Worm (Caenorhabditis elegans) whole organism, young adult: Measurements from ENCODE around the gene acly-1.
A peak's percentile ranks its signal among the peaks of the same experiment; 100 is the strongest.
"Not testable (repeated sequence)": the region's sequence is repeated elsewhere in the genome, so short reads cannot be mapped to it uniquely, and the experiment has no call there.

Experiments used
- B0019.2 ChIP-seq: fragments of 200-800 bp; sonication (Bioruptor generic); conservative IDR thresholded peaks from 2 replicates; pipeline ENCODE4 v1.3.6; 2022; ENCODE audit warnings: missing genetic modification reagents, missing genetic modification characterization, missing compliant biosample characterization
- B0336.3 ChIP-seq: fragments of 200-800 bp; sonication (Bioruptor generic); IDR thresholded peaks from 2 replicates; pipeline ENCODE4 v1.3.6; 2022; ENCODE audit warnings: missing genetic modification characterization, missing compliant biosample characterization
- F33H1.4 ChIP-seq: fragments of 200-800 bp; sonication (Bioruptor generic); IDR thresholded peaks from 2 replicates; pipeline ENCODE4 v1.3.6; 2022; ENCODE audit warnings: missing genetic modification reagents, missing genetic modification characterization, missing compliant biosample characterization
- F49E8.2 ChIP-seq: sonication (generic microtip); optimal IDR thresholded peaks from 3 replicates; lab custom pipeline; 2017; ENCODE audit warnings: missing genetic modification characterization, mild to moderate bottlenecking, missing compliant biosample characterization, antibody characterized with exemption, moderate library complexity; ENCODE audit not compliant: insufficient read depth
- K11D2.4 ChIP-seq: fragments of 200-800 bp; sonication (Bioruptor generic); IDR thresholded peaks from 2 replicates; pipeline ENCODE4 v1.3.6; 2022; ENCODE audit warnings: missing genetic modification reagents, missing genetic modification characterization, missing compliant biosample characterization
- Y53G8AR.9 ChIP-seq: fragments of 200-800 bp; sonication (Bioruptor generic); conservative IDR thresholded peaks from 2 replicates; pipeline ENCODE4 v1.3.6; 2022; ENCODE audit warnings: missing genetic modification reagents, missing genetic modification characterization, missing compliant biosample characterization
- Y67H2A.10 ChIP-seq: fragments of 200-800 bp; sonication (Bioruptor generic); conservative IDR thresholded peaks from 2 replicates; pipeline ENCODE4 v1.3.6; 2022; ENCODE audit warnings: missing genetic modification reagents, missing genetic modification characterization, missing compliant biosample characterization
- ZK185.1 ChIP-seq: sonication (generic microtip); optimal IDR thresholded peaks from 2 replicates; lab custom pipeline; 2016; ENCODE audit warnings: mild to moderate bottlenecking, missing genetic modification characterization, missing compliant biosample characterization; ENCODE audit not compliant: poor library complexity, severe bottlenecking
- atf-7 ChIP-seq: sonication (generic microtip); optimal IDR thresholded peaks from 2 replicates; lab custom pipeline; 2017; ENCODE audit warnings: mild to moderate bottlenecking, missing genetic modification characterization, missing compliant biosample characterization
- ccch-3 ChIP-seq: fragments of 200-800 bp; sonication (Bioruptor generic); optimal IDR thresholded peaks from 2 replicates; lab custom pipeline; 2018; ENCODE audit warnings: mild to moderate bottlenecking, missing genetic modification characterization, missing compliant biosample characterization
- cebp-1 ChIP-seq, 2 experiments: fragments of 200-800 bp in 1 of 2; sonication (Bioruptor generic) in 1 of 2; sonication (generic microtip) in 1 of 2; IDR thresholded peaks in 1 of 2; optimal IDR thresholded peaks in 1 of 2; 2 replicates each; pipeline versions ENCODE4 v1.3.6 to Lab custom; 2017 to 2022; ENCODE audit warnings: missing compliant biosample characterization in 2 of 2, missing genetic modification characterization in 2 of 2, mild to moderate bottlenecking in 1 of 2, missing genetic modification reagents in 1 of 2, moderate library complexity in 1 of 2
- ceh-40 ChIP-seq: fragments of 200-800 bp; sonication (Bioruptor generic); IDR thresholded peaks from 2 replicates; pipeline ENCODE4 v1.3.6; 2022; ENCODE audit warnings: missing genetic modification characterization, missing compliant biosample characterization
- ceh-58 ChIP-seq: fragments of 200-800 bp; sonication (Bioruptor generic); IDR thresholded peaks from 2 replicates; pipeline ENCODE4 v1.3.6; 2022; ENCODE audit warnings: missing genetic modification characterization, missing compliant biosample characterization
- ceh-79 ChIP-seq: sonication (generic microtip); optimal IDR thresholded peaks from 2 replicates; lab custom pipeline; 2017; ENCODE audit warnings: mild to moderate bottlenecking, missing genetic modification characterization, missing compliant biosample characterization
- chd-7 ChIP-seq: sonication (generic microtip); optimal IDR thresholded peaks from 2 replicates; lab custom pipeline; 2016; ENCODE audit warnings: mild to moderate bottlenecking, missing genetic modification characterization, moderate library complexity, missing compliant biosample characterization
- dox-1 ChIP-seq: fragments of 200-800 bp; sonication (Bioruptor generic); IDR thresholded peaks from 2 replicates; pipeline ENCODE4 v1.3.6; 2022; ENCODE audit warnings: missing genetic modification reagents, missing genetic modification characterization, missing compliant biosample characterization
- egl-44 ChIP-seq: fragments of 200-800 bp; sonication (Bioruptor generic); IDR thresholded peaks from 2 replicates; pipeline ENCODE4 v1.3.6; 2022; ENCODE audit warnings: missing genetic modification reagents, missing genetic modification characterization, missing compliant biosample characterization
- gei-17 ChIP-seq: fragments of 200-800 bp; sonication (Bioruptor generic); optimal IDR thresholded peaks from 2 replicates; lab custom pipeline; 2018; ENCODE audit warnings: mild to moderate bottlenecking, missing genetic modification characterization, missing compliant biosample characterization
- hlh-26 ChIP-seq: fragments of 200-800 bp; sonication (Bioruptor generic); conservative IDR thresholded peaks from 2 replicates; pipeline ENCODE4 v1.3.6; 2022; ENCODE audit warnings: missing genetic modification reagents, missing genetic modification characterization, missing compliant biosample characterization
- hrde-1 ChIP-seq: sonication (generic microtip); optimal IDR thresholded peaks from 2 replicates; lab custom pipeline; 2016; ENCODE audit warnings: missing genetic modification characterization, mild to moderate bottlenecking, missing compliant biosample characterization, moderate library complexity, missing genotype, missing genetic modification reagents, borderline replicate concordance
- lin-35 ChIP-seq, 3 experiments: fragments of 150-350 bp in 2 of 3; sonication (generic microtip) in 1 of 3; optimal IDR thresholded peaks; 2 replicates each; lab custom pipeline; 2014 to 2018; ENCODE audit warnings: missing biosample characterization in 3 of 3, missing genetic modification characterization in 3 of 3, missing genetic modification reagents in 3 of 3
- lin-54 ChIP-seq: fragments of 200-800 bp; sonication (Bioruptor generic); optimal IDR thresholded peaks from 2 replicates; lab custom pipeline; 2018; ENCODE audit warnings: mild to moderate bottlenecking, missing genetic modification characterization, missing compliant biosample characterization
- mes-4 ChIP-seq: sonication (generic microtip); optimal IDR thresholded peaks from 2 replicates; lab custom pipeline; 2016; ENCODE audit warnings: missing genotype, missing genetic modification characterization, missing compliant biosample characterization
- nfya-2 ChIP-seq: fragments of 200-800 bp; sonication (Bioruptor generic); IDR thresholded peaks from 2 replicates; pipeline ENCODE4 v1.3.6; 2022; ENCODE audit warnings: missing genetic modification reagents, missing genetic modification characterization, missing compliant biosample characterization
- rec-8 ChIP-seq, 2 experiments: sonication (generic microtip); optimal IDR thresholded peaks; 2 replicates each; lab custom pipeline; 2016; ENCODE audit warnings: mild to moderate bottlenecking in 2 of 2, missing genetic modification characterization in 2 of 2, missing genetic modification reagents in 2 of 2, missing genotype in 2 of 2, missing biosample characterization in 1 of 2, missing compliant biosample characterization in 1 of 2, moderate library complexity in 1 of 2
- snpc-3.4 ChIP-seq: sonication (generic microtip); optimal IDR thresholded peaks from 2 replicates; lab custom pipeline; 2017; ENCODE audit warnings: missing genetic modification characterization, mild to moderate bottlenecking, missing compliant biosample characterization, antibody characterized with exemption, moderate library complexity, missing genotype, missing genetic modification reagents
- unc-62 ChIP-seq: fragments of 150-350 bp; optimal IDR thresholded peaks from 2 replicates; lab custom pipeline; 2014; ENCODE audit warnings: missing biosample characterization, missing genetic modification reagents, missing genetic modification characterization
- ztf-22 ChIP-seq: fragments of 200-800 bp; sonication (Bioruptor generic); optimal IDR thresholded peaks from 2 replicates; lab custom pipeline; 2018; ENCODE audit warnings: mild to moderate bottlenecking, missing genetic modification characterization, moderate library complexity, missing compliant biosample characterization
- ztf-25 ChIP-seq: fragments of 200-800 bp; sonication (Bioruptor generic); IDR thresholded peaks from 2 replicates; pipeline ENCODE4 v1.3.6; 2022; ENCODE audit warnings: missing genetic modification reagents, missing genetic modification characterization, missing compliant biosample characterization
- ztf-28 ChIP-seq: fragments of 200-800 bp; sonication (Bioruptor generic); IDR thresholded peaks from 2 replicates; pipeline ENCODE4 v1.3.6; 2022; ENCODE audit warnings: missing genetic modification reagents, missing genetic modification characterization, missing compliant biosample characterization
- ztf-3 ChIP-seq: fragments of 200-800 bp; sonication (Bioruptor generic); optimal IDR thresholded peaks from 2 replicates; lab custom pipeline; 2018; ENCODE audit warnings: mild to moderate bottlenecking, missing genetic modification characterization, missing compliant biosample characterization

The acly-1 gene

DNA sequence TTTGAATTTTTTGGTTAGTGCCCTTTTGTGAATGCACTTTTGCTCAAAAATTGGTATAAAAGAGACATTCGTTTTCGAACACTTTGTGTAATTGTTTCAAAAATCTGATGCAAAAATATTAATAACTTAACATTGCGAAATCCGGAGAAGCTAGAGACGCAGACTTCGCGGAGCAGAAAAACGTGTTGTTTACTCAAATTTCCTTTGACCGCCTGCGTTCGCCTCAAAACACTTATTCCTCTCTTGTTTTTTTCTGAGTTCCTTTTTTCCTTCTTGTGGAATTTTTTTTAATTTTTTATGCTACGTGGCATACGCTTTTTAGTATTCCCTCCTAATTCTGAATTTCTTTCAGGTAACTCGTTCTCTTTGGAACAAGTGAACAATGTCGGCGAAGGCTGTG, at the start of gene acly-1:
Gene acly-1, plus strand, starts transcription at position 353 of the 400 bp plus-strand sequence.
- peak; percentile 89 for TF ChIP-seq cebp-1 (GFP tag; IDR thresholded peaks at IDR 0.05; lab: Robert Waterston, UW)
- TF ChIP-seq cebp-1 (tag; optimal IDR thresholded peaks at IDR 0.05; lab: Kevin White, UChicago), result peak; percentile 93
- TF ChIP-seq snpc-3.4 (tag; lab: Kevin White, UChicago), result no peak

DNA sequence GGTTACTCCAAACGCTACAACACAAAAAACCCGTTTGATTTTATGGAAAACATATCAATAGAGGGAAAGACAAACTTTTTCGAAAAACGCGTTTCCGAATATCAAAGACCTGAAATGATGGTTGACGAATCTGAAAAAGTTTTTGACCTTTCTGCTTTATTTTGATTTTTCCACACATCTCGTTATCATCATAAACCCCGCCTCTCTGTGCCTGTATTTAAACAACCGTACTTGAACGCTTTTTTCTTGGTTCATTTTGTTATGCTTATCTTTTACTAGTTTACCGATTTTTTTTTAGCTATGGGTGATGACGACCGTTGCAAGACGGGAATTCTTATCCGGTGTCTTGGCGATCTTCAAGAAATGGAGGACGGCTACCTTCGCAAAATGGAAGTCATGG, 48.6 kb upstream of the acly-1 start, which contains the start of gene F19G12.1:
Gene F19G12.1, plus strand, starts transcription at position 301 of the 400 bp plus-strand sequence.
- TF ChIP-seq hlh-26 (GFP tag; lab: Robert Waterston, UW); ztf-3 (GFP tag; lab: Kevin White, UChicago); ceh-79: not testable (repeated sequence)
- TF ChIP-seq, all 124 proteins: peak for 0; not testable (repeated sequence) for 124

DNA sequence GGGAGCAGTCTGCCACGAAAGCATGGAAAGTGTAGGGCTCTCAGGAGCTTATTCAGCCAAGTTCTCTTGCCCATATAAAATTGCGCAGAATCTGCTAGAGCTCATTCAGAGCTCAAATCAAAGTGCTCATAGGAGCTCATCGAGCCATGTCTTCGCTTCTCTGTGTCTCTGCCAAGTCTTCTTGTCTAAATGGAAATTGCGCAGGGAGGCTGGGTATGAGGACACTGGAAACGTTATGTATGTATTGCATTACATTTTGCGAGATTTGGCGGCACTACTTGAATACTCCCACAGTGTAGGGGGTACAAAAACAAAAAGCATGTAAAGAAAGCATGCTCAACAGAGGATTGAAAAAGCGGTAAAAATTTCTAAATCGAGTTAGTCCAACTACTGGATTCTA, 42.2 kb upstream of the acly-1 start:
- no peak for TF ChIP-seq atf-7 (tag; lab: Kevin White, UChicago)
- TF ChIP-seq hrde-1, result no peak
- TF ChIP-seq ceh-79, result no peak
- TF ChIP-seq ccch-3 (GFP tag; lab: Kevin White, UChicago), result no peak
- TF ChIP-seq mes-4 (tag; lab: Kevin White, UChicago), result no peak
- 0 out of 2 replicates have a peak, but pooled peaks have one; percentile 23 for TF ChIP-seq egl-44 (GFP tag; lab: Robert Waterston, UW)
- TF ChIP-seq Y53G8AR.9, result no peak
- TF ChIP-seq unc-62, result no peak
- TF ChIP-seq chd-7 (tag; lab: Kevin White, UChicago), result no peak
- TF ChIP-seq ZK185.1 (tag; lab: Kevin White, UChicago), result peak; percentile 8
- TF ChIP-seq K11D2.4 (GFP tag; lab: Robert Waterston, UW), result no peak
- TF ChIP-seq cebp-1 (GFP tag; IDR thresholded peaks at IDR 0.05; lab: Robert Waterston, UW), result no peak
- peak; percentile 9 for TF ChIP-seq cebp-1 (tag; optimal IDR thresholded peaks at IDR 0.05; lab: Kevin White, UChicago)
- no peak for TF ChIP-seq hlh-26 (GFP tag; lab: Robert Waterston, UW)
- TF ChIP-seq ztf-25 (GFP tag; lab: Robert Waterston, UW), result no peak
- TF ChIP-seq ceh-40 (GFP tag; lab: Robert Waterston, UW), result no peak
- TF ChIP-seq F49E8.2, result no peak
- peak; percentile 31; the same call in 1 of the 2 replicates for TF ChIP-seq dox-1 (GFP tag; lab: Robert Waterston, UW)
- no peak for TF ChIP-seq Y67H2A.10 (GFP tag; lab: Robert Waterston, UW)
- TF ChIP-seq B0336.3 (GFP tag; lab: Robert Waterston, UW), result no peak
- TF ChIP-seq ztf-28 (GFP tag; lab: Robert Waterston, UW), result no peak
- no peak for TF ChIP-seq rec-8 (tag; optimal IDR thresholded peaks at IDR 0.05; lab: Kevin White, UChicago)
- TF ChIP-seq gei-17 (GFP tag; lab: Kevin White, UChicago), result peak; percentile 59
- no peak for TF ChIP-seq ceh-58 (GFP tag; lab: Robert Waterston, UW)
- TF ChIP-seq B0019.2 (GFP tag; lab: Robert Waterston, UW), result no peak

DNA sequence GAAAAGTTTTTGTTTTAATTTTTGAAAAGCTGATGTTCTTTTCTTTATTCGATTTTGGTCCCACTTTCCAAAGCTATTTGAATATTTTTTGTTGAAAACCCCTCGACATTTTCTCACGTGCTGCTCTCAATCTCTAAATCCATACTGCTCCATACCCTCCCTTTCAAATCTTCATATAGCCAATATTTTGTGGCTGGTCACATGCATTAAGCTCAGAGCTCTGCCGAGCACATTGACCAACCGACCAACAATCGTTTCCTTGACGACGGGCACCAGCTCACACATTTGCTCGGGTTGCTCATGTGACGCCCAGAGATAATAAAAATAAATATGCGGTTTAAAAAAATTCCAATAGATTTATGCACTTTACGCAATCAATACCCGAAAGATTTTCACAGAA, 40.4 kb upstream of the acly-1 start:
- TF ChIP-seq lin-35 (GFP tag; optimal IDR thresholded peaks at IDR 0.05; lab: Kevin White, UChicago) (peak in 1 of 3 experiments; percentile 25), ztf-22 (GFP tag; lab: Kevin White, UChicago) (no peak), cebp-1 (GFP tag; IDR thresholded peaks at IDR 0.05; lab: Robert Waterston, UW) (no peak), cebp-1 (tag; optimal IDR thresholded peaks at IDR 0.05; lab: Kevin White, UChicago) (peak; percentile 24), dox-1 (GFP tag; lab: Robert Waterston, UW) (0 out of 2 replicates have a peak, but pooled peaks have one; percentile 8)

DNA sequence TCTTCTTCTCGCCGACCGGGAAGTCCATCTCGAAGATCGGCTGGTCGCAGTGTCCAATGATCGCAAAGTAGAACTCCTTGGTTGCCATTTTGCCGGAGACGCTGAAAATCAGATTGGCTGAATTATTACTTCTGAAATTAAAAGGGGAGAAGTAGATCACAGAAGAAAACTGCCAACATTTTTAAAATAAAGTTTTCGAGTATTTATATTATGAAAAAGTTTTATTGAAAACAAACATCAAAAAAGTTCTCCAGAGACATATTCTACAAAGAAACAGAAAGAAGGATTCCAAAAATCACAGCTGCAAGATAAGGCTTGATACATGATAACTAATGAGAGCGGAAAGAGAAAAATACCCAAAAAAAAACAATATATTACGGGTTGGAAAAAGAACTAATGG, 39.2 kb upstream of the acly-1 start, which contains the start of gene sedl-1:
Gene sedl-1, minus strand, starts transcription at position 101 of the 400 bp plus-strand sequence.
- TF ChIP-seq nfya-2, result no peak
- no peak for TF ChIP-seq F33H1.4
- no peak for TF ChIP-seq lin-54
